Worm (Caenorhabditis elegans) whole organism, L4 larva: ENCODE measurements around the gene C23G10.7.

Experiments used
- ceh-62 ChIP-seq: sonication (generic microtip); optimal IDR thresholded peaks from 2 replicates; lab custom pipeline; 2017; ENCODE audit warnings: missing biosample characterization, missing genetic modification characterization
- daf-12 ChIP-seq: fragments of 150-350 bp; optimal IDR thresholded peaks from 2 replicates; lab custom pipeline; 2014; ENCODE audit warnings: missing biosample characterization, missing genetic modification reagents, missing genetic modification characterization
- lin-13 ChIP-seq: fragments of 150-350 bp; optimal IDR thresholded peaks from 2 replicates; lab custom pipeline; 2014; ENCODE audit warnings: missing biosample characterization, missing genetic modification reagents, missing genetic modification characterization
- snpc-4 ChIP-seq: fragments of 150-350 bp; optimal IDR thresholded peaks from 2 replicates; lab custom pipeline; 2014; ENCODE audit warnings: missing biosample characterization, missing genetic modification characterization
- ztf-11 ChIP-seq: fragments of 150-350 bp; optimal IDR thresholded peaks from 2 replicates; lab custom pipeline; 2014; ENCODE audit warnings: missing biosample characterization, missing genetic modification characterization

- no peak for TF ChIP-seq ceh-62 (tag; lab: Kevin White, UChicago)
- no peak for TF ChIP-seq ztf-11 (tag; lab: Kevin White, UChicago)
- no peak for TF ChIP-seq snpc-4 (tag; lab: Kevin White, UChicago)
- TF ChIP-seq daf-12 (tag; lab: Kevin White, UChicago) = no peak
- no peak for TF ChIP-seq lin-13 (GFP tag; lab: Kevin White, UChicago)
Observed at ce11 chrIII:6194480-6194879, 3.7 kb downstream of the C23G10.7 start, which contains the start of gene ugt-66.
